Fruit fly (Drosophila melanogaster) whole organism: ENCODE results near the gene Rab9.

ENCODE experiments used
- CG8478 ChIP-seq: fragments of >200 bp; optimal IDR thresholded peaks from 2 replicates; lab custom pipeline; 2018; ENCODE audit warnings: inconsistent platforms
- Dll ChIP-seq: fragments of >200 bp; optimal IDR thresholded peaks from 2 replicates; lab custom pipeline; 2017
- EcR ChIP-seq, 2 experiments: fragments of >200 bp; optimal IDR thresholded peaks; 2 replicates each; lab custom pipeline; 2017; ENCODE audit warnings: missing biosample characterization in 2 of 2, missing genetic modification characterization in 2 of 2, missing genetic modification reagents in 2 of 2
- pan ChIP-seq: fragments of >200 bp; optimal IDR thresholded peaks from 2 replicates; lab custom pipeline; 2017
- psq ChIP-seq: fragments of >200 bp; optimal IDR thresholded peaks from 2 replicates; lab custom pipeline; 2017
- usp ChIP-seq: fragments of >200 bp; optimal IDR thresholded peaks from 2 replicates; lab custom pipeline; 2017; ENCODE audit warnings: missing biosample characterization, missing genetic modification characterization, mixed read lengths

Gene Rab9

DNA sequence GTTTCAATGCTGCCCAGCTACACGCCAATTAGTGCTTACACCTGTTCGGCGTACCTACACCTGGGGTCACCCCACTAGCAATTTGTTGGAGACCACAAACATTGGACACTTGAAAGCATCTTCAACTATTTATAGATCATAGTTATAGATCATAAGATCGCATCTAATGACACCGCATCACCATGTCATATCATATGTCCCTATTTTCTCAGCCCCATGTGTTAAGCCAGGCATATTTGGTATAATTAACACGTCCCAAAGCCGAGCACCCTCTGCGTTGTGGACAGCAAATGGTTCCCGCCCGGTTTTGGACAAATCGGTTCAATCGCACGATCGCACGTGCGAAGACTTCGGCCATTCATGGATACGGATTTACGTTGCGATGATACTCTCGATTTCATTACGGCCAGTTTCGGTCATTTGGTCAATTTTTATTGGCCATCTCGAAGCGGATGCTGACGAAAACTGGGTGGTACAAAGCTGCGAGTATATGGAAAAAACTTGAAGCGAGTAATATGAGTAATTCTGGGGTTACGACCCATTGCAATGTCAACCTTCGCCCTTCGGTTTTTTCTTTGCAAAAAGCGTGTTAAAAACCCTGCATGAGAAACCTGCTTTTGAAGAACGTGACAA is 7.3 kb downstream of the Rab9 start:
- TF ChIP-seq usp (GFP tag; lab: Kevin White, UChicago) (no peak), psq (no peak), EcR (GFP tag; optimal IDR thresholded peaks at IDR 0.05; lab: Kevin White, UChicago) (no peak), Dll (no peak), CG8478 (lab: Kevin White, UChicago) (no peak), pan (no peak)

DNA sequence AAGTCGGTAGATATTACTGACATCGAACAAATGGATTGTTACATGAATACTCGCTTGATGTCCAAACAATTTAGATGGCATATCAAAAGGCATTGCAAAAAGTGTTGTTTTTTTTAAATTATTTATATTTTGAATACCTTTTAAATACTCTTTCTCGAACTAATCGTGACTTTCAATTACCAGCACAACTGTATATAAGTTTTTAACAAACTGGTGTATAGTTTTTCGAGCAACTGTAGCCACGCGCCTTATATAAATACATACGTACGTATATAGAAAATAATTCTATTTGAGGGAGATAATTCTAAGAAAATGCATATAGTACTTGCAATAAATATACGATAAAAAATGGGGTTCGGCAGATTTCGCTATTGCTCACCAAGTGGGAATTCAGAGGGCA is 7.9 kb downstream of the Rab9 start:
- TF ChIP-seq usp (GFP tag; lab: Kevin White, UChicago) (no peak), CG8478 (lab: Kevin White, UChicago) (no peak), EcR (GFP tag; optimal IDR thresholded peaks at IDR 0.05; lab: Kevin White, UChicago) (no peak), Dll (no peak), psq (no peak), pan (no peak)

DNA sequence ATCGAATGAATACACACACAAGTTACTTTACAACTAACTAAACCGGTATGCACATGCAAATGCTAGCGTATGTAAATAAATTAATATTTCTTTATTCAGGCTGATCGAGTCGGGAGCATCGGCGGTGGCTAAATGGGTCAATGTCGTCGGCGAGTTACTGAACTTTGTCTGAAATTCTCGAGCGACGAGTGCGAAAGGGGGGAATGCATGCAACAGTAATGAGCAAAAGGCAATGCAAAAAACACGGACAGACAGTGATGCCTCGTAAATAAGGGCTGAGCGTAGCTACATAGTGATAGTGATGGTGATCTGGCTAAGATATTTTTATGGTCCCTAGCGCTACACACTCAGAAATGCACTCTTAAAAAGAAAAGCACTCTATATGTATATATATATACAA is 8.4 kb downstream of the Rab9 start:
- TF ChIP-seq CG8478 (lab: Kevin White, UChicago) (no peak), usp (GFP tag; lab: Kevin White, UChicago) (no peak), Dll (no peak), pan (no peak), psq (no peak), EcR (GFP tag; optimal IDR thresholded peaks at IDR 0.05; lab: Kevin White, UChicago) (peak in 1 of 2 experiments; percentile 75)

DNA sequence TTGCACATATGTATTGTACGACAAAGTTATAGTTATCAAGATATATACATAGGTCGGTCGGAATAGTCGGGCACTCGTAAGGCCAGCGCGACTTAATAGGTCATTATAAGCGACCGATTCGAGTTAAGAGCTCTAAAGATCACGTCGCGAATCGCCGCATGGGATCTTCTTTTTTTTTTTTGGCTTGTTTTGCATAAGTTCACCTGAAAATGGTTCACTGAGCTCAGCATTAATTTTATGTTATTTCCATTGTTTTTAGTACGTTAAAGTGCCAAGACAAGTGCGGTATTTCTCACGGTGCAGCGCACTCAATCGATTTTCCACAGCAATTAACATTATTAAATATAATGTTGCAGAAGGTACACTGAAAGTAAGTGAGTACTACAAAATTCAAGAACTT is 9.0 kb downstream of the Rab9 start:
- TF ChIP-seq Dll (no peak), psq (no peak), usp (GFP tag; lab: Kevin White, UChicago) (no peak), EcR (GFP tag; optimal IDR thresholded peaks at IDR 0.05; lab: Kevin White, UChicago) (no peak), pan (no peak), CG8478 (lab: Kevin White, UChicago) (no peak)

DNA sequence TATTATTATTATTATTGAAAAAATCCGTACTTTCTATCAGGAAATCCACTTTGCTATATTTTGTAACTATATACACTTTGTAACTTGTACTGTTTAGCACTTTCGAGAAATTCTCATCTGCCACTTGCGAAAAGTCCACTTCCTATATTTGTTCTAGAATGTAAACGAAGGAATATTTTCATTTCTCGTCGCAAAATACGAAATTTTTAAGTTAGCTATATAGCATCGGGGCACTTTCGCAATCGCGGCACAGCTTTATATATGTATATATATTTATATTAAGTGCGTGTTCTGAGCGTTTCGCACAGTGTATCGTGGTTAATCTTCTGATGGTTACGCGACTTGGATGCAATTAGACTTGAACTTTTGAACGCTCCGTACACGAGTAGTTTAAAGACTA is 9.4 kb downstream of the Rab9 start, which contains the start of gene RanGAP:
RanGAP (plus strand) TSS at position 169 of the 400 bp plus-strand sequence.
- TF ChIP-seq Dll (no peak), EcR (GFP tag; optimal IDR thresholded peaks at IDR 0.05; lab: Kevin White, UChicago) (no peak), usp (GFP tag; lab: Kevin White, UChicago) (no peak), pan (no peak)

DNA sequence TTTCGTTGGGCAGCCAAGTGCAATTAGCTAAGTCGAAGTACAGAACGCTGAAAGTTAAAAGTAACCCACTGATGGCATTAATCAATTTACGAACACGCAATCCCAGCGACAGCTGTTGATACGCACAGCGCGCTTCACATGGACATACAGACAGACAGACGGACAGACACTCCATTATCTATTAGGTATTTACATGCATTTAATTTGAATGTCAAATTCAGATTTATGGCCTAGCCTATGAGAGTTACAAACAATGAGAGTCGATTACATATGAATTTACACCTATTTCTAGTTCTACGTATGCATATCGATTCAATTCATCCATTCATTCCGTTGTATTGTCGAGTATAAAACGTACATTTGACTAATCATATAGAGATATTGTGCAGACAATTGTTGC is 10.3 kb downstream of the Rab9 start, which contains the start of gene CG10237:
CG10237 (minus strand) TSS at position 101 of the 400 bp plus-strand sequence.
- no peak for TF ChIP-seq CG8478 (lab: Kevin White, UChicago)
- no peak for TF ChIP-seq Dll
- no peak for TF ChIP-seq pan
- no peak for TF ChIP-seq EcR (GFP tag; optimal IDR thresholded peaks at IDR 0.05; lab: Kevin White, UChicago)
- no peak for TF ChIP-seq usp (GFP tag; lab: Kevin White, UChicago)
- no peak for TF ChIP-seq psq

DNA sequence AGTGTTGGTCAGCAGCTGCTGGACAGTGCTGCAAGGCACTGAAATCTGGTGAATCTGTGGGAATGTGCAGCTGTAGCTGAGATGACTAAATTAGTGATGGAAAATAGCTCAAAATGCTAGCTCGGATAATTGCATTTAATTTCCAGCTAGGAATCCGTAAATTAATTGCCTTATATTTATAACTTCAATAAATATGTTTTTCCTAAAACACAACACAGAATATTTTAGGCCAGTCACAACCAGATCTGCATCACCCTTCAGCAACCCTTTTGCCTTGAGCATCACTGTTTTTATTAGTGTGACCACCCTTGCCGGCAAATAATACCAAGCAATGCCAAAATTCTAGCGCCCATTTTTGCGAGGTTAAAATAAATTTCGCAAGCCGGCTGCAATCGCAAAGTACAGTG is 12.4 kb downstream of the Rab9 start, which contains the start of gene Hs2st:
Hs2st (minus strand) TSS at position 17 of the 407 bp plus-strand sequence.
- no peak for TF ChIP-seq usp (GFP tag; lab: Kevin White, UChicago)
- TF ChIP-seq Dll: no peak
- no peak for TF ChIP-seq psq
- TF ChIP-seq pan: no peak

DNA sequence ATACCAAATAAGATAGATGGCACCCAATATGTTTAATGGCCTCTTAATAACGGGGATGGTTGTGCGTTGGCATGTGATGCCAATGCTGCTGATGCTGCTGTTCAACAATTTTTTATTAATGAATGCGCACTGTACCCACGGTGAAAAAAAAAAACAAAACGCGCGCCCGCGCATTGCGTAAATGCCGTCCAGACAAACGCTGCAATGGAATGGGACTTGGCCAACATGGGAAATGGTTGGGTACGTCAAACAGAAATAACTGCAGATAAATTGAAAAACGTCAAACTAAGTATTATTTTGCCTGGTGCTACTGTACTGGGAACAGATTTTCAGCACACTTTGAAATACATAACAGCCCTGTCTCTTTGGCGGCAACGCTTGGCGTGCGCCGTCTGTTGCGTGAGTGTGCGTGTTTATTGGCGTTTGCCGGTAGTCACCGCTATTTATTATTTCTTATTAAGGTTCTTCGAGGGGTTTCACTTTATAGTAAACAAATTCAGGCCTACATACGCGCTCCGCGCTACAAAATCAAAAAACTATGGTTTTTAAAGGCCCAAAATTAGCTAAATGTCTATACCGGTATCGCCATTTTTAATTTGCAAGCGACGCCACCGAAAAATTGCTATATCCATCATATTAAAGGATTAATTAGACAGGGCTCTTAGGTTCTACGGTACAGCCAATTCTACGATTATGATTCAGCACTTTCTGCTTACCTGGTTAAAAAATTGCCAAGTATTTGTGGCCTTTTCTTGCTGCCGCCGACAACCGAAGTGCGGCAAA is 20.4 kb downstream of the Rab9 start:
- TF ChIP-seq pan (no peak), psq (no peak), Dll (no peak), usp (GFP tag; lab: Kevin White, UChicago) (no peak)

DNA sequence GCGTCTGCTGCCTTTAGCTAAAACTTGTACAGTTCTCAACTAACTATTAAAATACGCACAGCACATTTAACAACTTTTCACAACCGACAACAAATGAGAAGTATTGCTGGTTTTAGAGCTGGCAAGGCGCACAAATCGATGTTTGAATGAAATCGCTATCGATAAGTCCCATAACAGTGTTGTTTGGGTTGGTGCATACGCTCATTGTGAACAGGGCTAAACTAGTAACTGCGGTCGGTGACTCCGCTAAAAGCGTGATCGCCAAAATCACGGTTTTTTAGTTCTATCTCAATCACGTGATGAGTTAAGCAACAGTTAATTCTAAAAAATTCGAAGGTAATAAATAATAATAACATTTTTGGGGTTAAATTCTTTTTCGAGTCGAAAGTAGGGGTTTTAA is 21.0 kb downstream of the Rab9 start, which contains the start of gene Top2:
Top2 (minus strand) TSS at position 110 of the 400 bp plus-strand sequence.
- TF ChIP-seq usp (GFP tag; lab: Kevin White, UChicago) (no peak), CG8478 (lab: Kevin White, UChicago) (no peak), pan (no peak)

DNA sequence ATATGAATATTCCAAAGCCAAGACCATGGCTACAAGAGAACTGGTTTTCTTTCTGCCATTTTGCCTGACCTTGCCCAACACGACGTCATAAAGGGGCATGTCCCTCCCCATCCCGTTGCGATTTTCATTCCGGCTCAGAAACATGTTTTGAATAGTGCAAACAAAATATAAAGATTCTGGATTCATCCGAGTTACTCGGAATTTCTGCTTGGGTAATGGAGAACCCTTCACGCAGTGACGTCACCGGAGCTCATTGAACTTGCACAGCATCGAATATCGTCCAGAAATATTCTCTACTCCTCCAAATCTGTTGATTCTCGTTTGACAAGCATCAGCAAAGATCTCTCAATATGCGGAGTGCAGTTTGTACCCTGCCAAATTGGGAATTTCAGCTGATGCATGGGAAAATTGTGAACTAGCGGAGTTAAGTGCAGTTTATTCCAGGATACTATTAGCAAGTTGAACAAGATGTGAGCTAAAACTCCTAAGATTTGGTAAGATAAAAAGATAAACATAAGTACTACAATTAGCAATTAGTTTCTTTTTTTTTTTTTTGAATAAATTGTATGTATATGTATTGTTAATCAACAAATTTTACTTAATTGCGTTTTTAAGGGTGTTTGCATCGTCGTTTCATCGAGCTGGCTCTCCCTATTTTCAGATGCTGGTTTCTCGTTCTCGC is 21.8 kb downstream of the Rab9 start, which contains the start of gene CG10026:
CG10026 (plus strand) TSS at position 187 of the 682 bp plus-strand sequence.
- TF ChIP-seq pan: no peak
- peak in 1 of 2 experiments; percentile 93 for TF ChIP-seq EcR (GFP tag; optimal IDR thresholded peaks at IDR 0.05; lab: Kevin White, UChicago)

DNA sequence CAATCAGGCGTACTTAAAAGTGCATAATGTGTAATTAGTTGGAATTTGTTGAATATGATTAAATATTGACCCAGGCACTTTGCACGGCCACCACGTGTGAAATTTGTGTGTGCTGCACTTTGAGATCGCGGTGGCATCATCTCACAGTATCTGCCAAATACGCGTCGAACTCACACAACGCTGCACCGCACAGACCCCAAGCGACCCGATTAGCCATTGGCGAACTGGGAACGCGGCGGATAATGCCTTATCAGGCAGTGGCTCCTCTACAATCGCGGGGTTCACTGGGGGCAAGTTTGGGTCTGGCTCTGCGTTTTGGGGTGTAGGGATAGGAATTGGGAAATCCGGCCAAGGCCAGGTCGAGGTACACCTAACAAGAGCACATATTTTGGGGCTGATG is 22.8 kb downstream of the Rab9 start:
- no peak for TF ChIP-seq Dll
- no peak for TF ChIP-seq pan
- no peak for TF ChIP-seq usp (GFP tag; lab: Kevin White, UChicago)
- no peak for TF ChIP-seq EcR (GFP tag; optimal IDR thresholded peaks at IDR 0.05; lab: Kevin White, UChicago)
- no peak for TF ChIP-seq psq
- no peak for TF ChIP-seq CG8478 (lab: Kevin White, UChicago)

DNA sequence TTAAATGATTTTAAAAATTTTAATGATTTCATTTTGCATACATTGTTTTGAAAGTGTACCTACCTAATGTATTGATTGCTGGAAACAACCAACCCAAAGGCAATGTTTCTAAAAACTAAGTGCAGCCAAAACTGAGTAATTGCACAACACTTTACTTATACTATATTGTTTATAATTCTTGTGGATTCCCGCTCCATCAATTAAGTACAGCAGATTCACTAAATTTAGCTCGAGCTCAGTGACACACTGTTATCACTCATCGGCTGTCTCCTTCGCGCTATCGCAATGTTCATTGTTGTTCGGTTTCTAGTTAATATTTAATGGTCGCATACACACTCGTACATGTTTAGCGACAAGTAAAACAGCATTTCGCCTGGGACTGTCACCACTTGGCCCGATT is 23.3 kb downstream of the Rab9 start:
- TF ChIP-seq pan: no peak
- no peak for TF ChIP-seq CG8478 (lab: Kevin White, UChicago)
- no peak for TF ChIP-seq usp (GFP tag; lab: Kevin White, UChicago)
- no peak for TF ChIP-seq psq
- TF ChIP-seq EcR (GFP tag; optimal IDR thresholded peaks at IDR 0.05; lab: Kevin White, UChicago): no peak
- no peak for TF ChIP-seq Dll
